Fruit fly (Drosophila melanogaster): ENCODE measurements around the gene CG5087.

Gene CG5087

dm6 chr3L:8956669-8957068, 41.3 kb upstream of the CG5087 start, which contains the start of gene mRpL12:
TSS of gene mRpL12 (plus strand) at chr3L:8956791.
- no peak for TF ChIP-seq psq (GFP tag; optimal IDR thresholded peaks at IDR 0.05)
- no peak for TF ChIP-seq Sp1 (GFP tag; optimal IDR thresholded peaks at IDR 0.05)
- no peak for TF ChIP-seq sv (GFP tag; optimal IDR thresholded peaks at IDR 0.05)
- TF ChIP-seq Hnf4 (GFP tag; optimal IDR thresholded peaks at IDR 0.05) = no peak
- no peak for TF ChIP-seq jim (GFP tag; optimal IDR thresholded peaks at IDR 0.05)
- TF ChIP-seq OdsH (GFP tag; optimal IDR thresholded peaks at IDR 0.05) = no peak
- TF ChIP-seq rgr (GFP tag; optimal IDR thresholded peaks at IDR 0.05) = no peak
- TF ChIP-seq Dfd (GFP tag; optimal IDR thresholded peaks at IDR 0.05) = no peak
- TF ChIP-seq brk (GFP tag; optimal IDR thresholded peaks at IDR 0.05) = no peak
- TF ChIP-seq woc (GFP tag; optimal IDR thresholded peaks at IDR 0.05) = no peak
- no peak for TF ChIP-seq lola (GFP tag; optimal IDR thresholded peaks at IDR 0.05)

DNA sequence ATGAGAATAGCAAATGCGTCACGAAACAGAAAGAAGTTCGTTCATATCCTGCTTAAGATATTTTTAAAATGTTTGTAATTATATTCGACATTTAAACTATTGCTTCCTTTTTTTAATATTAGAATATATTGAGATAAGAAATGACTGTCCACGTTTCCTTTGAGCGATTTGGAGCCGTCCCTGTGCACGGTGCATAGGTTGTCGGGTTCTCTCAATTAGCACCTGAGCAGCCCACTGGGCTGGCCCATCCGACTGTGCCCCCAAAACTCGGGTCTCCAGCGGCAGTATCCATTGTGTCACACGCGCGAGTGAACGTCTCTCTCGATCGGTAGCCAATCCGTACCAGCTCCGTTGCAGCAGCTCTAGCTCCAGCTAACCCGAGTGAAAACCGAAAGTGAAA, 39.4 kb upstream of the CG5087 start, which contains the start of gene CG13313:
CG13313 (plus strand) TSS at position 301 of the 400 bp plus-strand sequence.
- TF ChIP-seq Vsx2 (GFP tag; optimal IDR thresholded peaks at IDR 0.05; ENCODE audit: partially characterized antibody) (no peak), foxo (GFP tag; optimal IDR thresholded peaks at IDR 0.05) (no peak), fru (GFP tag; optimal IDR thresholded peaks at IDR 0.05) (no peak), CrebA (GFP tag; optimal IDR thresholded peaks at IDR 0.05; ENCODE audit: borderline replicate concordance) (no peak), Rel (GFP tag; optimal IDR thresholded peaks at IDR 0.05) (no peak), Rel (tag; optimal IDR thresholded peaks at IDR 0.05) (no peak), pan (optimal IDR thresholded peaks at IDR 0.05) (no peak), Myc (optimal IDR thresholded peaks at IDR 0.05) (no peak), CG32264 (GFP tag; optimal IDR thresholded peaks at IDR 0.05) (no peak), Hnf4 (GFP tag; optimal IDR thresholded peaks at IDR 0.05) (no peak), jim (GFP tag; optimal IDR thresholded peaks at IDR 0.05) (no peak), woc (GFP tag; optimal IDR thresholded peaks at IDR 0.05) (no peak), Hr78 (GFP tag; optimal IDR thresholded peaks at IDR 0.05) (no peak), Hr83 (GFP tag; optimal IDR thresholded peaks at IDR 0.05; ENCODE audit: poor library complexity, severe bottlenecking) (no peak), OdsH (GFP tag; optimal IDR thresholded peaks at IDR 0.05) (no peak), Dif (GFP tag; optimal IDR thresholded peaks at IDR 0.05; ENCODE audit: partially characterized antibody) (no peak), psq (GFP tag; optimal IDR thresholded peaks at IDR 0.05) (no peak), br (GFP tag; optimal IDR thresholded peaks at IDR 0.05) (no peak), dsf (GFP tag; optimal IDR thresholded peaks at IDR 0.05; ENCODE audit: borderline replicate concordance) (no peak), dmrt93B (GFP tag; optimal IDR thresholded peaks at IDR 0.05) (no peak)

DNA sequence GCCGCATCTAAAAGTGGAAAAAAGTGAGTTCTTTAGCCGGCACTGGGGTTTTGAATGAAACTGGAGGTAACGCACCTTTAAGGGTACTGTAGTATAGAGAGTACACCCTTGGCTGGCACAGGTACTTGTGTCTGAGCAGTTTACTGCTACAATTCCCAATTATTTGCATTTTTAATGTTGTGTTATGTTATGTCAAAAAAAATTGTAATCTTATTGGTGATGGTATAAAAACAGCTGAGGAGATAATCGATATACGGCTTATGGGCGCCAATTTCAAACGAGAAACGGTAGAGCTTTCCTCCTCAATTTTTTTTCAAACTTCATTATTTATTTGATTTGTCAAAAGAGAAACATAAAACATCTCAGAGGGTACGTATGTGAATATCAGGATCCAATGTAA, 33.5 kb upstream of the CG5087 start, which contains the start of gene ValRS-m:
ValRS-m (minus strand) TSS at position 312 of the 400 bp plus-strand sequence.
- TF ChIP-seq sv (GFP tag; optimal IDR thresholded peaks at IDR 0.05) (no peak), Myc (optimal IDR thresholded peaks at IDR 0.05) (no peak), CG32264 (GFP tag; optimal IDR thresholded peaks at IDR 0.05) (no peak)

DNA sequence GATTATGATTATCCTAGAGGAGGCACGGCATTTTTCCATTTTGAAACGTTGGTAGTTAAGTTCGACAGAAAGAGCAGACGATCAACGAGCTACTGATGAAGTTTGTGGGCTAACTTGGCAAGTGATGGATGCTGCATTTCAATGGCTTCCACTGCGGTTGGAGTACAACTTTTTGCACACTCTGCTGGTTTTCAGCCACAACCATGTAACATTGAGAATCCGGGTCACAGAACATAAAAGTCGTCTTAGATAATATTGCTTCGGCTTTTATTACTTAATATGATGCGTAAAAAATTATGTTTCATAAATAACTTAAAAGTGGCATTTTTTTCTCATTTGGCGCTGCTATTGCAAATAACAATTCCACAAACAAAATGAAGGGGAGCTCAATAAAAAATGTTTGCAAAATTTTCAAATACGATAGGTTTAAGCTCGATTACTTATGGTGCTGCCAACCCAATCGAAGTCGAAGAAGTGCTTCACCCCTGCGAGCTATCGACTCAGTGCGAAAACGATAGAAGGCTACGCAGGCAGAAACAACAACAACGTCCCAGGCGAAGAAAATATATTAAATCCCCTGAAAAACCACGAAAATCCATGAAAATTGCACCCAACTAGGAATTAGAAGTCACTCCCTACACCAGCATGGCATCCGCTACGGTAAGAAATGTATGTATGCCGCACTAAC, 31.5 kb upstream of the CG5087 start, which contains the start of the genes CG5653 and CG5021:
CG5653 (minus strand) TSS at position 51 of the 688 bp plus-strand sequence.
CG5021 (plus strand) TSS at position 506 of the 688 bp plus-strand sequence.
- TF ChIP-seq tai (GFP tag; optimal IDR thresholded peaks at IDR 0.05) = no peak
- no peak for TF ChIP-seq Rel (GFP tag; optimal IDR thresholded peaks at IDR 0.05)
- TF ChIP-seq Rel (tag; optimal IDR thresholded peaks at IDR 0.05) = peak; percentile 79

DNA sequence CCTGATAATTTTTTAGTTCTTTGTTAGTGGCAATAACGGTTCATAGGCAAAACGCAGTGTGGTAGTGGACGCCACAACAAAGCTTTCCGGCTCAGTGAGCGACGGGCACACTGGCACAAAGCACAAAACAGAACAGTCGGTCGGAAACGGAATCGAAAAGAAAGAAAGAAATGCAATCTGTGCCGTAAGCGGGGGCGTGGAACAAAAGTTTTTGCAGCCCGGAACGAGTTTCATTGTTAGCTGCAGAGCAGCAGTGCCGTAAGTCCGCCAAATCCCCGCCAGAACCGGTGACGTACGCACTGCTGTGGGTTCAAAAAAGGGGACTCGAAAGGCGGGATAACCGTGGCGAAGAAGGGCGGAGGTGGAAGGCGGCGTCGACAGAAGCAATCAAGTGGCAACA, 29.5 kb upstream of the CG5087 start, which contains the start of gene CG5026:
CG5026 (plus strand) TSS at position 92 of the 400 bp plus-strand sequence.
- TF ChIP-seq Rel (GFP tag; optimal IDR thresholded peaks at IDR 0.05) (no peak), Rel (tag; optimal IDR thresholded peaks at IDR 0.05) (peak; percentile 76), CG9705 (GFP tag; optimal IDR thresholded peaks at IDR 0.05) (no peak), Hnf4 (GFP tag; optimal IDR thresholded peaks at IDR 0.05) (no peak), OdsH (GFP tag; optimal IDR thresholded peaks at IDR 0.05) (peak; percentile 3), dmrt93B (GFP tag; optimal IDR thresholded peaks at IDR 0.05) (no peak), psq (GFP tag; optimal IDR thresholded peaks at IDR 0.05) (peak; percentile 93), foxo (GFP tag; optimal IDR thresholded peaks at IDR 0.05) (no peak), Jra (GFP tag; optimal IDR thresholded peaks at IDR 0.05) (no peak)

All from whole organism, wandering third instar larva.